Worm (Caenorhabditis elegans) whole organism, mixed stage, embryonic: Measurements from ENCODE around the gene sma-5.

ENCODE experiments used
- M03D4.4 ChIP-seq: sonication (generic microtip); optimal IDR thresholded peaks from 2 replicates; lab custom pipeline; 2017; ENCODE audit warnings: mild to moderate bottlenecking, missing genetic modification characterization, missing compliant biosample characterization
- bed-3 ChIP-seq: fragments of 200-800 bp; sonication (Bioruptor generic); optimal IDR thresholded peaks from 3 replicates; lab custom pipeline; 2018; ENCODE audit warnings: mild to moderate bottlenecking, missing genetic modification characterization, moderate library complexity, missing compliant biosample characterization
- blmp-1 ChIP-seq: fragments of 150-350 bp; optimal IDR thresholded peaks from 2 replicates; lab custom pipeline; 2014; ENCODE audit warnings: missing biosample characterization, missing genetic modification characterization
- ceh-39 ChIP-seq: fragments of 150-350 bp; optimal IDR thresholded peaks from 2 replicates; lab custom pipeline; 2014; ENCODE audit warnings: missing biosample characterization, missing genetic modification characterization
- ceh-43 ChIP-seq: fragments of 200-800 bp; sonication (Bioruptor generic); optimal IDR thresholded peaks from 2 replicates; lab custom pipeline; 2018; ENCODE audit warnings: mild to moderate bottlenecking, missing genetic modification characterization, moderate library complexity, missing compliant biosample characterization
- ceh-83 ChIP-seq: fragments of 200-800 bp; sonication (Bioruptor generic); optimal IDR thresholded peaks from 2 replicates; lab custom pipeline; 2018; ENCODE audit warnings: mild to moderate bottlenecking, missing genetic modification characterization, missing compliant biosample characterization
- ces-1 ChIP-seq: fragments of 150-350 bp; optimal IDR thresholded peaks from 2 replicates; lab custom pipeline; 2014; ENCODE audit warnings: missing biosample characterization, missing genetic modification reagents, missing genetic modification characterization
- cnd-1 ChIP-seq: fragments of 200-800 bp; sonication (Bioruptor generic); optimal IDR thresholded peaks from 2 replicates; lab custom pipeline; 2018; ENCODE audit warnings: mild to moderate bottlenecking, missing genetic modification characterization, missing compliant biosample characterization
- drap-1 ChIP-seq: fragments of 200-800 bp; sonication (Bioruptor generic); optimal IDR thresholded peaks from 3 replicates; lab custom pipeline; 2018; ENCODE audit warnings: mild to moderate bottlenecking, missing genetic modification characterization, missing compliant biosample characterization
- flh-1 ChIP-seq: fragments of 200-800 bp; sonication (Bioruptor generic); optimal IDR thresholded peaks from 2 replicates; lab custom pipeline; 2018; ENCODE audit warnings: mild to moderate bottlenecking, missing genetic modification characterization, moderate library complexity, missing compliant biosample characterization
- ham-2 ChIP-seq: fragments of 200-800 bp; sonication (Bioruptor generic); optimal IDR thresholded peaks from 2 replicates; lab custom pipeline; 2018; ENCODE audit warnings: mild to moderate bottlenecking, missing genetic modification characterization, missing compliant biosample characterization
- hlh-1 ChIP-seq: fragments of 150-350 bp; optimal IDR thresholded peaks from 2 replicates; lab custom pipeline; 2014; ENCODE audit warnings: missing biosample characterization, missing genetic modification reagents, missing genetic modification characterization
- lin-13 ChIP-seq: fragments of 150-350 bp; optimal IDR thresholded peaks from 2 replicates; lab custom pipeline; 2014; ENCODE audit warnings: missing biosample characterization, missing genetic modification characterization
- lin-32 ChIP-seq: fragments of 200-800 bp; sonication (Bioruptor generic); optimal IDR thresholded peaks from 2 replicates; lab custom pipeline; 2018; ENCODE audit warnings: mild to moderate bottlenecking, missing genetic modification characterization, missing compliant biosample characterization
- lsy-2 ChIP-seq: fragments of 150-350 bp; optimal IDR thresholded peaks from 2 replicates; lab custom pipeline; 2014; ENCODE audit warnings: missing biosample characterization, missing genetic modification characterization
- mab-5 ChIP-seq: fragments of 150-350 bp; optimal IDR thresholded peaks from 2 replicates; lab custom pipeline; 2014; ENCODE audit warnings: missing biosample characterization, missing genetic modification characterization
- mep-1 ChIP-seq: fragments of 150-350 bp; optimal IDR thresholded peaks from 2 replicates; lab custom pipeline; 2017; ENCODE audit warnings: missing biosample characterization, missing genetic modification reagents, missing genetic modification characterization, inconsistent platforms
- mls-2 ChIP-seq: sonication (generic microtip); optimal IDR thresholded peaks from 2 replicates; lab custom pipeline; 2016; ENCODE audit warnings: mild to moderate bottlenecking, missing genetic modification characterization, moderate library complexity, missing compliant biosample characterization
- nhr-12 ChIP-seq: fragments of 150-350 bp; optimal IDR thresholded peaks from 2 replicates; lab custom pipeline; 2014; ENCODE audit warnings: missing biosample characterization, missing genetic modification characterization
- nhr-2 ChIP-seq: fragments of 150-350 bp; optimal IDR thresholded peaks from 2 replicates; lab custom pipeline; 2014; ENCODE audit warnings: missing biosample characterization, missing genetic modification characterization
- nhr-28 ChIP-seq: fragments of 150-350 bp; optimal IDR thresholded peaks from 2 replicates; lab custom pipeline; 2014; ENCODE audit warnings: missing biosample characterization, missing genetic modification characterization
- nhr-76 ChIP-seq: sonication (generic microtip); optimal IDR thresholded peaks from 2 replicates; lab custom pipeline; 2017; ENCODE audit warnings: missing biosample characterization, missing genetic modification characterization
- pha-4 ChIP-seq: fragments of 150-350 bp; optimal IDR thresholded peaks from 2 replicates; lab custom pipeline; 2018; ENCODE audit warnings: missing biosample characterization, missing genetic modification reagents, missing genetic modification characterization
- sem-2 ChIP-seq: fragments of 200-800 bp; sonication (Bioruptor generic); optimal IDR thresholded peaks from 2 replicates; lab custom pipeline; 2018; ENCODE audit warnings: mild to moderate bottlenecking, missing genetic modification characterization, missing compliant biosample characterization
- sptf-1 ChIP-seq: sonication (generic microtip); optimal IDR thresholded peaks from 2 replicates; lab custom pipeline; 2017; ENCODE audit warnings: mild to moderate bottlenecking, missing genetic modification characterization, moderate library complexity, missing compliant biosample characterization
- tbx-8 ChIP-seq: fragments of 200-800 bp; sonication (Bioruptor generic); optimal IDR thresholded peaks from 2 replicates; lab custom pipeline; 2018; ENCODE audit warnings: mild to moderate bottlenecking, missing genetic modification characterization, moderate library complexity, missing compliant biosample characterization
- unc-62 ChIP-seq: fragments of 150-350 bp; optimal IDR thresholded peaks from 2 replicates; lab custom pipeline; 2014; ENCODE audit warnings: missing biosample characterization, missing genetic modification reagents, missing genetic modification characterization
- zip-8 ChIP-seq: fragments of 150-350 bp; optimal IDR thresholded peaks from 2 replicates; lab custom pipeline; 2014; ENCODE audit warnings: missing biosample characterization, missing genetic modification characterization
- ztf-11 ChIP-seq: fragments of 150-350 bp; optimal IDR thresholded peaks from 2 replicates; lab custom pipeline; 2014; ENCODE audit warnings: missing biosample characterization, missing genetic modification characterization

Gene sma-5

ce11 chrX:12005499-12005959 lies at the start of gene sma-5:
TSS of gene sma-5 (minus strand) at chrX:12005549.
- TF ChIP-seq drap-1: no peak
- TF ChIP-seq nhr-76: no peak
- no peak for TF ChIP-seq lin-32 (GFP tag; lab: Kevin White, UChicago)
- no peak for TF ChIP-seq lsy-2
- no peak for TF ChIP-seq cnd-1 (tag; lab: Kevin White, UChicago)
- TF ChIP-seq ztf-11 (tag; lab: Kevin White, UChicago): no peak
- TF ChIP-seq ceh-83 (GFP tag; lab: Kevin White, UChicago): no peak
- no peak for TF ChIP-seq mls-2 (tag; lab: Kevin White, UChicago)
- no peak for TF ChIP-seq nhr-2 (tag; lab: Kevin White, UChicago)
- no peak for TF ChIP-seq tbx-8 (GFP tag; lab: Kevin White, UChicago)
- TF ChIP-seq ham-2 (GFP tag; lab: Kevin White, UChicago): no peak
- no peak for TF ChIP-seq nhr-12
- no peak for TF ChIP-seq zip-8 (tag; lab: Kevin White, UChicago)
- TF ChIP-seq sptf-1 (tag; lab: Kevin White, UChicago): no peak
- TF ChIP-seq nhr-28: no peak
- no peak for TF ChIP-seq ceh-43 (GFP tag; lab: Kevin White, UChicago)
- TF ChIP-seq M03D4.4 (tag; lab: Kevin White, UChicago): no peak
- TF ChIP-seq mep-1 (tag; lab: Kevin White, UChicago): no peak
- TF ChIP-seq sem-2 (GFP tag; lab: Kevin White, UChicago): no peak
- TF ChIP-seq, all 35 proteins: peak for 0

- TF ChIP-seq lin-13 (tag; lab: Kevin White, UChicago): no peak
- TF ChIP-seq unc-62 (GFP tag; lab: Kevin White, UChicago): peak; percentile 29
These were observed 33.4 kb upstream of the sma-5 start for ce11 chrX:12038728-12039127.

- TF ChIP-seq ces-1 (GFP tag; lab: Kevin White, UChicago): peak; percentile 59
- no peak for TF ChIP-seq mep-1 (tag; lab: Kevin White, UChicago)
These were observed 32.6 kb upstream of the sma-5 start for ce11 chrX:12037978-12038377.

- TF ChIP-seq nhr-12: no peak
- TF ChIP-seq ces-1 (GFP tag; lab: Kevin White, UChicago): peak; percentile 88
These were observed 30.8 kb upstream of the sma-5 start for ce11 chrX:12036114-12036513.

- TF ChIP-seq bed-3 (GFP tag; lab: Kevin White, UChicago): no peak
- TF ChIP-seq sem-2 (GFP tag; lab: Kevin White, UChicago): no peak
- TF ChIP-seq hlh-1 (tag; lab: Kevin White, UChicago): no peak
- TF ChIP-seq flh-1 (GFP tag; lab: Kevin White, UChicago): no peak
- no peak for TF ChIP-seq ceh-43 (GFP tag; lab: Kevin White, UChicago)
- no peak for TF ChIP-seq blmp-1 (tag; lab: Kevin White, UChicago)
- no peak for TF ChIP-seq ceh-83 (GFP tag; lab: Kevin White, UChicago)
- no peak for TF ChIP-seq ztf-11 (tag; lab: Kevin White, UChicago)
- no peak for TF ChIP-seq ham-2 (GFP tag; lab: Kevin White, UChicago)
- TF ChIP-seq mls-2 (tag; lab: Kevin White, UChicago): no peak
- TF ChIP-seq tbx-8 (GFP tag; lab: Kevin White, UChicago): no peak
- TF ChIP-seq, all 35 proteins: peak for 0
These were observed 29.3 kb upstream of the sma-5 start for ce11 chrX:12034661-12035060.

- no peak for TF ChIP-seq nhr-12
- no peak for TF ChIP-seq unc-62 (GFP tag; lab: Kevin White, UChicago)
- TF ChIP-seq M03D4.4 (tag; lab: Kevin White, UChicago): no peak
- no peak for TF ChIP-seq ceh-39 (tag; lab: Kevin White, UChicago)
- no peak for TF ChIP-seq drap-1
- TF ChIP-seq hlh-1 (tag; lab: Kevin White, UChicago): no peak
- TF ChIP-seq pha-4 (tag; lab: Kevin White, UChicago): no peak
- no peak for TF ChIP-seq mab-5
- no peak for TF ChIP-seq lsy-2
- TF ChIP-seq mls-2 (tag; lab: Kevin White, UChicago): no peak
- TF ChIP-seq sptf-1 (tag; lab: Kevin White, UChicago): no peak
These were observed 28.6 kb upstream of the sma-5 start, which contains the start of gene tsp-20 for ce11 chrX:12033937-12034336. TSS of gene tsp-20 (minus strand) at chrX:12034037.
